Worm (Caenorhabditis elegans): ENCODE measurements around the gene T05A7.13.
A peak's percentile ranks its signal among the peaks of the same experiment; 100 is the strongest.
"Not testable (repeated sequence)": the region's sequence is repeated elsewhere in the genome, so short reads cannot be mapped to it uniquely, and the experiment has no call there.

The T05A7.13 gene

ce11 chrII:4703011-4703410 is 41.8 kb upstream of the T05A7.13 start (continued):
- TF ChIP-seq efl-1 (GFP tag; optimal IDR thresholded peaks at IDR 0.05) (peak; percentile 39), Y79H2A.3 (GFP tag; conservative IDR thresholded peaks at IDR 0.05) (peak; percentile 96), hlh-12 (tag; optimal IDR thresholded peaks at IDR 0.05) (no peak), madf-3 (GFP tag; IDR thresholded peaks at IDR 0.05) (peak; percentile 76), cebp-1 (GFP tag; IDR thresholded peaks at IDR 0.05) (no peak), cebp-1 (tag; optimal IDR thresholded peaks at IDR 0.05) (peak; percentile 58), rcor-1 (GFP tag; IDR thresholded peaks at IDR 0.05) (peak; percentile 77), C17E4.6 (GFP tag; IDR thresholded peaks at IDR 0.05) (peak; percentile 51; the same call in 1 of the 2 replicates), snpc-4 (GFP tag; optimal IDR thresholded peaks at IDR 0.05) (no peak), snpc-4 (tag; optimal IDR thresholded peaks at IDR 0.05) (no peak), tbp1 (GFP tag; optimal IDR thresholded peaks at IDR 0.05) (peak; percentile 6), tlf-1 (GFP tag; optimal IDR thresholded peaks at IDR 0.05) (peak; percentile 64), ceh-58 (GFP tag; IDR thresholded peaks at IDR 0.05) (no peak), snpc-3.4 (tag; optimal IDR thresholded peaks at IDR 0.05) (peak; percentile 48), ekl-4 (GFP tag; IDR thresholded peaks at IDR 0.05) (peak; percentile 74), lsy-27 (tag; optimal IDR thresholded peaks at IDR 0.05; ENCODE audit: borderline replicate concordance, insufficient read depth) (no peak), B0336.3 (GFP tag; IDR thresholded peaks at IDR 0.05) (peak; percentile 70; the same call in 1 of the 2 replicates), madf-6 (GFP tag; IDR thresholded peaks at IDR 0.05) (peak; percentile 78), F39B2.1 (GFP tag; IDR thresholded peaks at IDR 0.05) (no peak), hrde-1 (tag; optimal IDR thresholded peaks at IDR 0.05; ENCODE audit: borderline replicate concordance) (peak; percentile 92), lin-26 (GFP tag; IDR thresholded peaks at IDR 0.05) (peak; percentile 78), let-526 (GFP tag; IDR thresholded peaks at IDR 0.05) (no peak), lsl-1 (GFP tag; optimal IDR thresholded peaks at IDR 0.05) (peak; percentile 55), F23B12.7 (tag; optimal IDR thresholded peaks at IDR 0.05; ENCODE audit: insufficient read depth) (peak; percentile 19), die-1 (tag; optimal IDR thresholded peaks at IDR 0.05) (peak; percentile 10), Y53G8AR.9 (GFP tag; conservative IDR thresholded peaks at IDR 0.05) (peak; percentile 83), unc-130 (GFP tag; optimal IDR thresholded peaks at IDR 0.05) (peak; percentile 66), nfyb-1 (GFP tag; IDR thresholded peaks at IDR 0.05) (0 out of 2 replicates have a peak, but pooled peaks have one; percentile 28), egl-44 (GFP tag; IDR thresholded peaks at IDR 0.05) (no peak), Y67H2A.10 (GFP tag; conservative IDR thresholded peaks at IDR 0.05) (no peak), repo-1 (tag; optimal IDR thresholded peaks at IDR 0.05) (peak; percentile 53), snpc-1.3 (tag; optimal IDR thresholded peaks at IDR 0.05; ENCODE audit: insufficient read depth) (peak; percentile 46), atf-7 (tag; optimal IDR thresholded peaks at IDR 0.05) (peak; percentile 11), madf-8 (GFP tag; conservative IDR thresholded peaks at IDR 0.05) (peak; percentile 66), F49E8.2 (tag; optimal IDR thresholded peaks at IDR 0.05; ENCODE audit: insufficient read depth) (peak; percentile 62), pbrm-1 (GFP tag; IDR thresholded peaks at IDR 0.05) (no peak), D2030.7 (GFP tag; IDR thresholded peaks at IDR 0.05) (peak; percentile 57), attf-6 (GFP tag; IDR thresholded peaks at IDR 0.05) (peak; percentile 76)

- TF ChIP-seq mcd-1 (GFP tag; IDR thresholded peaks at IDR 0.05) (peak; percentile 99), lir-1 (GFP tag; conservative IDR thresholded peaks at IDR 0.05) (peak; percentile 86), Y79H2A.3 (GFP tag; conservative IDR thresholded peaks at IDR 0.05) (peak; percentile 89), hmg-20 (GFP tag; IDR thresholded peaks at IDR 0.05) (peak; percentile 74; the same call in 1 of the 2 replicates), egl-44 (GFP tag; IDR thresholded peaks at IDR 0.05) (peak; percentile 85), rpc-1 (optimal IDR thresholded peaks at IDR 0.05) (peak; percentile 35), ztf-18 (tag; optimal IDR thresholded peaks at IDR 0.05) (peak; percentile 66), xnd-1 (tag; optimal IDR thresholded peaks at IDR 0.05) (peak; percentile 88), cebp-1 (GFP tag; IDR thresholded peaks at IDR 0.05) (peak; percentile 78), cebp-1 (tag; optimal IDR thresholded peaks at IDR 0.05) (peak; percentile 79), unc-130 (GFP tag; optimal IDR thresholded peaks at IDR 0.05) (peak; percentile 56), F23B12.7 (tag; optimal IDR thresholded peaks at IDR 0.05; ENCODE audit: insufficient read depth) (peak; percentile 45), bed-2 (GFP tag; IDR thresholded peaks at IDR 0.05) (peak; percentile 94), pbrm-1 (GFP tag; IDR thresholded peaks at IDR 0.05) (peak; percentile 93), B0019.2 (GFP tag; conservative IDR thresholded peaks at IDR 0.05) (peak; percentile 98), Y67H2A.10 (GFP tag; conservative IDR thresholded peaks at IDR 0.05) (peak; percentile 91)
- not testable (repeated sequence) for TF ChIP-seq rpc-1 (tag; optimal IDR thresholded peaks at IDR 0.05)
Observed at ce11 chrII:4701482-4702119, 40.4 kb upstream of the T05A7.13 start, which contains the start of gene unc-85. unc-85 (plus strand) TSS chrII:4702069.
